Fruit fly (Drosophila melanogaster): ENCODE results near the gene AhcyL2.

The AhcyL2 gene

dm6 chr3R:16941285-16941684 is 40.7 kb downstream of the AhcyL2 start (continued):
- TF ChIP-seq dac (GFP tag; optimal IDR thresholded peaks at IDR 0.05), result no peak
- no peak for TF ChIP-seq spab (GFP tag; optimal IDR thresholded peaks at IDR 0.05)
- TF ChIP-seq CG8319 (GFP tag; optimal IDR thresholded peaks at IDR 0.05), result no peak
- no peak for TF ChIP-seq Blimp-1 (GFP tag; optimal IDR thresholded peaks at IDR 0.05)
- TF ChIP-seq fd59A (GFP tag; optimal IDR thresholded peaks at IDR 0.05), result no peak
- TF ChIP-seq CG9139 (GFP tag; optimal IDR thresholded peaks at IDR 0.05), result no peak
- peak; percentile 12 for TF ChIP-seq lz (GFP tag; optimal IDR thresholded peaks at IDR 0.05)
- no peak for TF ChIP-seq CG34406 (GFP tag; optimal IDR thresholded peaks at IDR 0.05)

- no peak for TF ChIP-seq Eip78C (GFP tag)
- no peak for TF ChIP-seq Sox102F (GFP tag; optimal IDR thresholded peaks at IDR 0.05)
- TF ChIP-seq svp (GFP tag), result no peak
- no peak for TF ChIP-seq Sox14 (GFP tag; optimal IDR thresholded peaks at IDR 0.05)
- no peak for TF ChIP-seq pdm3 (GFP tag; optimal IDR thresholded peaks at IDR 0.05)
- TF ChIP-seq Lpt (GFP tag; optimal IDR thresholded peaks at IDR 0.05), result no peak
- no peak for TF ChIP-seq CG6163 (GFP tag; IDR thresholded peaks at IDR 0.05)
- no peak for TF ChIP-seq CG9139 (GFP tag; optimal IDR thresholded peaks at IDR 0.05)
- no peak for TF ChIP-seq esn (GFP tag; optimal IDR thresholded peaks at IDR 0.05)
- no peak for TF ChIP-seq CG11762 (GFP tag; optimal IDR thresholded peaks at IDR 0.05; ENCODE audit: insufficient read depth)
- no peak for TF ChIP-seq dsx (GFP tag; optimal IDR thresholded peaks at IDR 0.05; ENCODE audit: poor library complexity, severe bottlenecking)
- TF ChIP-seq CG8119 (GFP tag; IDR thresholded peaks at IDR 0.05), result no peak
- no peak for TF ChIP-seq spab (GFP tag; optimal IDR thresholded peaks at IDR 0.05)
- TF ChIP-seq Ets21C (GFP tag; optimal IDR thresholded peaks at IDR 0.05), result no peak
- no peak for TF ChIP-seq CG10631 (GFP tag; optimal IDR thresholded peaks at IDR 0.05)
Observed at dm6 chr3R:16940520-16940919, 41.4 kb downstream of the AhcyL2 start.

dm6 chr3R:16936319-16936718 is 45.6 kb downstream of the AhcyL2 start:
- no peak for TF ChIP-seq Sox102F (GFP tag; optimal IDR thresholded peaks at IDR 0.05)
- TF ChIP-seq cyc (GFP tag; optimal IDR thresholded peaks at IDR 0.05), result no peak
- no peak for TF ChIP-seq acj6 (GFP tag; optimal IDR thresholded peaks at IDR 0.05)
- TF ChIP-seq CG11902 (GFP tag; optimal IDR thresholded peaks at IDR 0.05), result no peak
- no peak for TF ChIP-seq OdsH (GFP tag; optimal IDR thresholded peaks at IDR 0.05)
- TF ChIP-seq CG7368 (GFP tag; optimal IDR thresholded peaks at IDR 0.05), result no peak
- no peak for TF ChIP-seq CG6854 (GFP tag; optimal IDR thresholded peaks at IDR 0.05)
- no peak for TF ChIP-seq CG11762 (GFP tag; optimal IDR thresholded peaks at IDR 0.05; ENCODE audit: insufficient read depth)
- no peak for TF ChIP-seq CG8632 (GFP tag; optimal IDR thresholded peaks at IDR 0.05)
- no peak for TF ChIP-seq Eip78C (GFP tag)
- no peak for TF ChIP-seq CG3032 (tag; optimal IDR thresholded peaks at IDR 0.05)
- no peak for TF ChIP-seq dac (GFP tag; optimal IDR thresholded peaks at IDR 0.05)
- no peak for TF ChIP-seq salr (GFP tag; optimal IDR thresholded peaks at IDR 0.05)
- no peak for TF ChIP-seq lz (GFP tag; optimal IDR thresholded peaks at IDR 0.05)
- TF ChIP-seq dsx (GFP tag; optimal IDR thresholded peaks at IDR 0.05; ENCODE audit: poor library complexity, severe bottlenecking), result no peak
- TF ChIP-seq CG32006 (GFP tag; optimal IDR thresholded peaks at IDR 0.05), result no peak
- TF ChIP-seq CG11294 (GFP tag; IDR thresholded peaks at IDR 0.05), result no peak
- TF ChIP-seq CG10669 (GFP tag; optimal IDR thresholded peaks at IDR 0.05), result no peak

dm6 chr3R:16934154-16934992 is 47.6 kb downstream of the AhcyL2 start:
- TF ChIP-seq esn (GFP tag; optimal IDR thresholded peaks at IDR 0.05) (no peak), Eip78C (GFP tag) (peak; percentile 24), svp (GFP tag) (peak; percentile 85), dsx (GFP tag; optimal IDR thresholded peaks at IDR 0.05; ENCODE audit: poor library complexity, severe bottlenecking) (peak; percentile 70)
